Fruit fly (Drosophila melanogaster) whole organism, embryonic: Measurements from ENCODE around the gene MFS18.
A peak's percentile ranks its signal among the peaks of the same experiment; 100 is the strongest.

ENCODE experiments used
- CG10321 ChIP-seq: fragments of 200-800 bp; sonication (Bioruptor generic); IDR thresholded peaks from 2 replicates; pipeline ENCODE4 v1.3.6; 2022; ENCODE audit warnings: missing biosample characterization, missing genetic modification characterization
- CG12104 ChIP-seq: fragments of 200-800 bp; sonication (Bioruptor generic); optimal IDR thresholded peaks from 3 replicates; lab custom pipeline; 2016; ENCODE audit warnings: missing biosample characterization, missing genetic modification characterization
- CG12744 ChIP-seq: fragments of 200-800 bp; sonication (Bioruptor generic); optimal IDR thresholded peaks from 2 replicates; lab custom pipeline; 2016; ENCODE audit warnings: missing biosample characterization, missing genetic modification characterization
- CG13123 ChIP-seq: fragments of 200-800 bp; sonication (Bioruptor generic); optimal IDR thresholded peaks from 2 replicates; lab custom pipeline; 2016; ENCODE audit warnings: missing biosample characterization, missing genetic modification characterization
- CG14710 ChIP-seq: fragments of 200-800 bp; sonication (Bioruptor generic); optimal IDR thresholded peaks from 3 replicates; lab custom pipeline; 2019; ENCODE audit warnings: missing biosample characterization, mild to moderate bottlenecking, missing genetic modification characterization, moderate library complexity
- CG15696 ChIP-seq: fragments of 200-800 bp; sonication (Bioruptor generic); optimal IDR thresholded peaks from 2 replicates; lab custom pipeline; 2019; ENCODE audit warnings: missing biosample characterization, mild to moderate bottlenecking, missing genetic modification characterization, moderate library complexity
- CG1647 ChIP-seq: fragments of 200-800 bp; sonication (Bioruptor generic); optimal IDR thresholded peaks from 3 replicates; lab custom pipeline; 2016; ENCODE audit warnings: missing biosample characterization, missing genetic modification characterization
- CG17912 ChIP-seq: fragments of 200-800 bp; sonication (Bioruptor generic); optimal IDR thresholded peaks from 2 replicates; lab custom pipeline; 2018; ENCODE audit warnings: missing biosample characterization, mild to moderate bottlenecking, missing genetic modification characterization
- CG2116 ChIP-seq: fragments of 200-800 bp; sonication (Bioruptor generic); optimal IDR thresholded peaks from 3 replicates; lab custom pipeline; 2018; ENCODE audit warnings: missing biosample characterization, mild to moderate bottlenecking, missing genetic modification characterization
- CG30431 ChIP-seq: fragments of 200-800 bp; sonication (Bioruptor generic); optimal IDR thresholded peaks from 2 replicates; lab custom pipeline; 2017; ENCODE audit warnings: missing biosample characterization, missing genetic modification characterization
- CG32532 ChIP-seq: fragments of 200-800 bp; sonication (Bioruptor generic); IDR thresholded peaks from 2 replicates; pipeline ENCODE4 v1.3.6; 2022; ENCODE audit warnings: missing biosample characterization, missing genetic modification characterization
- CG4328 ChIP-seq: fragments of 200-800 bp; sonication (Bioruptor generic); optimal IDR thresholded peaks from 3 replicates; lab custom pipeline; 2017; ENCODE audit warnings: missing biosample characterization, missing genetic modification reagents, missing genetic modification characterization
- CG4707 ChIP-seq: fragments of 200-800 bp; sonication (Bioruptor generic); optimal IDR thresholded peaks from 2 replicates; lab custom pipeline; 2018; ENCODE audit warnings: missing biosample characterization, mild to moderate bottlenecking, missing genetic modification characterization, moderate library complexity
- CG4854 ChIP-seq: fragments of 200-800 bp; sonication (Bioruptor generic); optimal IDR thresholded peaks from 2 replicates; lab custom pipeline; 2016; ENCODE audit warnings: missing biosample characterization, missing genetic modification characterization, inconsistent platforms
- CG6254 ChIP-seq: fragments of 200-800 bp; sonication (Bioruptor generic); optimal IDR thresholded peaks from 3 replicates; lab custom pipeline; 2017; ENCODE audit warnings: mild to moderate bottlenecking, missing biosample characterization, missing genetic modification reagents, missing genetic modification characterization
- CG6689 ChIP-seq: fragments of 200-800 bp; sonication (Bioruptor generic); IDR thresholded peaks from 2 replicates; pipeline ENCODE4 v1.3.6; 2022; ENCODE audit warnings: missing biosample characterization, missing genetic modification characterization
- CG6854 ChIP-seq: fragments of 200-800 bp; sonication (Bioruptor generic); optimal IDR thresholded peaks from 3 replicates; lab custom pipeline; 2017; ENCODE audit warnings: missing biosample characterization, mild to moderate bottlenecking, missing genetic modification characterization
- CG7556 ChIP-seq: fragments of 200-800 bp; sonication (Bioruptor generic); optimal IDR thresholded peaks from 2 replicates; lab custom pipeline; 2017; ENCODE audit warnings: missing biosample characterization, mild to moderate bottlenecking, missing genetic modification characterization
- CG7839 ChIP-seq: fragments of 200-800 bp; sonication (Bioruptor generic); optimal IDR thresholded peaks from 3 replicates; lab custom pipeline; 2018; ENCODE audit warnings: missing biosample characterization, mild to moderate bottlenecking, missing genetic modification characterization, moderate library complexity
- CG9727 ChIP-seq: fragments of 200-800 bp; sonication (Bioruptor generic); optimal IDR thresholded peaks from 3 replicates; lab custom pipeline; 2017; ENCODE audit warnings: missing biosample characterization, mild to moderate bottlenecking, missing genetic modification characterization
- Chrac-16 ChIP-seq: fragments of 200-800 bp; sonication (Bioruptor generic); optimal IDR thresholded peaks from 3 replicates; lab custom pipeline; 2016; ENCODE audit warnings: missing biosample characterization, missing genetic modification characterization
- CrebB ChIP-seq: fragments of 200-800 bp; sonication (Bioruptor generic); optimal IDR thresholded peaks from 3 replicates; lab custom pipeline; 2018; ENCODE audit warnings: missing biosample characterization, mild to moderate bottlenecking, missing genetic modification characterization
- D19B ChIP-seq: fragments of 200-800 bp; sonication (Bioruptor generic); optimal IDR thresholded peaks from 2 replicates; lab custom pipeline; 2017; ENCODE audit warnings: missing biosample characterization, mild to moderate bottlenecking, missing genetic modification characterization
- Dbx ChIP-seq: fragments of 200-800 bp; sonication (Bioruptor generic); IDR thresholded peaks from 3 replicates; pipeline ENCODE4 v1.3.6; 2022; ENCODE audit warnings: missing biosample characterization, missing genetic modification characterization
- Dref ChIP-seq: fragments of 200-800 bp; sonication (Bioruptor generic); IDR thresholded peaks from 2 replicates; pipeline ENCODE4 v1.3.6; 2022; ENCODE audit warnings: missing biosample characterization, missing genetic modification characterization
- Fer1 ChIP-seq: fragments of 200-800 bp; sonication (Bioruptor generic); optimal IDR thresholded peaks from 2 replicates; lab custom pipeline; 2017; ENCODE audit warnings: missing biosample characterization, mild to moderate bottlenecking, missing genetic modification characterization
- HHEX ChIP-seq: fragments of 200-800 bp; sonication (Bioruptor generic); optimal IDR thresholded peaks from 3 replicates; lab custom pipeline; 2017; ENCODE audit warnings: missing biosample characterization, mild to moderate bottlenecking, missing genetic modification characterization, missing genetic modification reagents
- Hmx ChIP-seq: fragments of 200-800 bp; sonication (Bioruptor generic); optimal IDR thresholded peaks from 2 replicates; lab custom pipeline; 2016; ENCODE audit warnings: missing biosample characterization, missing genetic modification characterization
- Myb ChIP-seq: fragments of 200-800 bp; sonication (Bioruptor generic); optimal IDR thresholded peaks from 2 replicates; lab custom pipeline; 2016; ENCODE audit warnings: missing biosample characterization, missing genetic modification characterization
- Nf-YA ChIP-seq: fragments of 200-800 bp; sonication (Bioruptor generic); IDR thresholded peaks from 2 replicates; pipeline ENCODE4 v1.3.6; 2022; ENCODE audit warnings: missing biosample characterization, missing genetic modification characterization
- Scr ChIP-seq: fragments of 200-800 bp; sonication (Bioruptor generic); IDR thresholded peaks from 2 replicates; pipeline ENCODE4 v1.3.6; 2022; ENCODE audit warnings: missing biosample characterization, missing genetic modification characterization; ENCODE audit not compliant: partially characterized antibody
- cato ChIP-seq: fragments of 200-800 bp; sonication (Bioruptor generic); optimal IDR thresholded peaks from 2 replicates; lab custom pipeline; 2016; ENCODE audit warnings: missing biosample characterization, missing genetic modification characterization, borderline replicate concordance
- caup ChIP-seq: fragments of 200-800 bp; sonication (Bioruptor generic); optimal IDR thresholded peaks from 3 replicates; lab custom pipeline; 2017; ENCODE audit warnings: missing biosample characterization, mild to moderate bottlenecking, missing genetic modification characterization, moderate library complexity; ENCODE audit not compliant: severe bottlenecking
- ci ChIP-seq: fragments of 200-800 bp; sonication (Bioruptor generic); IDR thresholded peaks from 3 replicates; pipeline ENCODE4 v1.3.6; 2022; ENCODE audit warnings: missing biosample characterization, missing genetic modification characterization
- gfzf ChIP-seq: fragments of 200-800 bp; sonication (Bioruptor generic); optimal IDR thresholded peaks from 2 replicates; lab custom pipeline; 2016; ENCODE audit warnings: missing biosample characterization, mild to moderate bottlenecking, missing genetic modification characterization, moderate library complexity
- gro ChIP-seq: fragments of 200-800 bp; sonication (Bioruptor generic); optimal IDR thresholded peaks from 2 replicates; lab custom pipeline; 2016; ENCODE audit warnings: missing biosample characterization, missing genetic modification characterization
- gt ChIP-seq: fragments of 200-800 bp; sonication (Bioruptor generic); IDR thresholded peaks from 2 replicates; pipeline ENCODE4 v1.3.6; 2022; ENCODE audit warnings: missing biosample characterization, missing genetic modification characterization
- h ChIP-seq: fragments of >200 bp; optimal IDR thresholded peaks from 2 replicates; lab custom pipeline; 2017
- inv ChIP-seq: fragments of 200-800 bp; sonication (Bioruptor generic); IDR thresholded peaks from 2 replicates; pipeline ENCODE4 v1.3.6; 2022; ENCODE audit warnings: missing biosample characterization, missing genetic modification characterization; ENCODE audit not compliant: partially characterized antibody
- jing ChIP-seq: fragments of 200-800 bp; sonication (Bioruptor generic); optimal IDR thresholded peaks from 2 replicates; lab custom pipeline; 2018; ENCODE audit warnings: missing biosample characterization, mild to moderate bottlenecking, missing genetic modification characterization
- mam ChIP-seq: fragments of 200-800 bp; sonication (Bioruptor generic); optimal IDR thresholded peaks from 3 replicates; lab custom pipeline; 2016; ENCODE audit warnings: missing biosample characterization, missing genetic modification characterization
- pros ChIP-seq: fragments of 200-800 bp; sonication (Bioruptor generic); optimal IDR thresholded peaks from 3 replicates; lab custom pipeline; 2019; ENCODE audit warnings: missing biosample characterization, mild to moderate bottlenecking, missing genetic modification characterization, moderate library complexity
- row ChIP-seq: fragments of 200-800 bp; sonication (Bioruptor generic); IDR thresholded peaks from 3 replicates; pipeline ENCODE4 v1.3.6; 2022; ENCODE audit warnings: missing biosample characterization, missing genetic modification characterization
- tup ChIP-seq: fragments of 200-800 bp; sonication (Bioruptor generic); optimal IDR thresholded peaks from 2 replicates; lab custom pipeline; 2016; ENCODE audit warnings: missing biosample characterization, mild to moderate bottlenecking, missing genetic modification characterization, moderate library complexity
- twi ChIP-seq: fragments of 200-800 bp; optimal IDR thresholded peaks from 2 replicates; lab custom pipeline; 2019; ENCODE audit warnings: missing biosample characterization, mild to moderate bottlenecking, missing genetic modification characterization, moderate library complexity
- tx ChIP-seq: fragments of 200-800 bp; sonication (Bioruptor generic); optimal IDR thresholded peaks from 2 replicates; lab custom pipeline; 2016; ENCODE audit warnings: missing biosample characterization, missing genetic modification characterization
- vnd ChIP-seq: fragments of 200-800 bp; sonication (Bioruptor generic); IDR thresholded peaks from 3 replicates; pipeline ENCODE4 v1.3.6; 2022; ENCODE audit warnings: missing biosample characterization, missing genetic modification characterization; ENCODE audit not compliant: partially characterized antibody
- wdn ChIP-seq: fragments of 200-800 bp; sonication (Bioruptor generic); IDR thresholded peaks from 2 replicates; pipeline ENCODE4 v1.3.6; 2022; ENCODE audit warnings: missing biosample characterization, missing genetic modification characterization

Gene MFS18

dm6 chr2L:4442010-4442587, 6.3 kb downstream of the MFS18 start, which contains the start of the genes Sfp24F and CG15432 (continued):
- TF ChIP-seq cato (GFP tag; lab: Kevin White, UChicago) (no peak), Hmx (no peak), inv (GFP tag; lab: Robert Waterston, UW) (no peak), D19B (GFP tag; lab: Kevin White, UChicago) (no peak), twi (no peak), Fer1 (GFP tag; lab: Kevin White, UChicago) (no peak), CG2116 (GFP tag; lab: Kevin White, UChicago) (peak; percentile 72), gt (GFP tag; lab: Robert Waterston, UW) (no peak), CG17912 (GFP tag; lab: Kevin White, UChicago) (no peak), Dbx (GFP tag; lab: Robert Waterston, UW) (no peak), CG9727 (no peak), CG4707 (no peak), CG4854 (no peak), CG32532 (GFP tag; lab: Robert Waterston, UW) (no peak), CG12744 (GFP tag; lab: Kevin White, UChicago) (no peak), Dref (GFP tag; lab: Robert Waterston, UW) (peak; percentile 83), Chrac-16 (GFP tag; lab: Kevin White, UChicago) (no peak), CG14710 (peak; percentile 40), CG30431 (no peak), CG1647 (GFP tag; lab: Kevin White, UChicago) (no peak), jing (GFP tag; lab: Kevin White, UChicago) (no peak), CG13123 (no peak), CG6854 (no peak), Nf-YA (GFP tag; lab: Robert Waterston, UW) (no peak), CG4328 (GFP tag; lab: Kevin White, UChicago) (no peak), CG12104 (no peak), CG6254 (GFP tag; lab: Kevin White, UChicago) (no peak), CG10321 (GFP tag; lab: Robert Waterston, UW) (no peak), tx (no peak), CG7556 (no peak), Myb (GFP tag; lab: Kevin White, UChicago) (peak; percentile 94), CG6689 (GFP tag; lab: Robert Waterston, UW) (no peak), h (lab: Kevin White, UChicago) (no peak), pros (no peak), gro (GFP tag; lab: Kevin White, UChicago) (no peak), Scr (GFP tag; lab: Robert Waterston, UW) (peak; percentile 65), HHEX (no peak), CrebB (tag; lab: Kevin White, UChicago) (no peak), mam (GFP tag; lab: Kevin White, UChicago) (no peak), wdn (GFP tag; lab: Robert Waterston, UW) (no peak), gfzf (GFP tag; lab: Kevin White, UChicago) (peak; percentile 32), vnd (GFP tag; lab: Robert Waterston, UW) (0 out of 3 replicates have a peak, but pooled peaks have one; percentile 29), tup (no peak), row (no peak), caup (GFP tag; lab: Kevin White, UChicago) (no peak), CG7839 (tag; lab: Kevin White, UChicago) (no peak), CG15696 (tag; lab: Kevin White, UChicago) (no peak), ci (GFP tag; lab: Robert Waterston, UW) (no peak; the same call in 2 of the 3 replicates)
